Fruit fly (Drosophila melanogaster) whole organism, embryonic: ENCODE measurements around the gene pug.

ENCODE experiments used
- B-H1 ChIP-seq: fragments of 200-800 bp; sonication (Bioruptor generic); IDR thresholded peaks from 3 replicates; pipeline ENCODE4 v1.3.6; 2022; ENCODE audit warnings: missing biosample characterization, missing genetic modification characterization
- CG10565 ChIP-seq: fragments of 200-800 bp; sonication (Bioruptor generic); optimal IDR thresholded peaks from 3 replicates; lab custom pipeline; 2016; ENCODE audit warnings: missing biosample characterization, mild to moderate bottlenecking, missing genetic modification characterization
- CG11398 ChIP-seq: fragments of 200-800 bp; sonication (Bioruptor generic); optimal IDR thresholded peaks from 2 replicates; lab custom pipeline; 2016; ENCODE audit warnings: missing biosample characterization, missing genetic modification characterization
- CG11504 ChIP-seq: fragments of 200-800 bp; sonication (Bioruptor generic); optimal IDR thresholded peaks from 3 replicates; lab custom pipeline; 2019; ENCODE audit warnings: missing biosample characterization, mild to moderate bottlenecking, missing genetic modification characterization, moderate library complexity
- CG13296 ChIP-seq: fragments of 200-800 bp; sonication (Bioruptor generic); optimal IDR thresholded peaks from 3 replicates; lab custom pipeline; 2018; ENCODE audit warnings: missing biosample characterization, mild to moderate bottlenecking, missing genetic modification characterization
- CG13424 ChIP-seq: fragments of 200-800 bp; sonication (Bioruptor generic); optimal IDR thresholded peaks from 2 replicates; lab custom pipeline; 2019; ENCODE audit warnings: missing biosample characterization, mild to moderate bottlenecking, missing genetic modification characterization, moderate library complexity
- CG15073 ChIP-seq: fragments of 200-800 bp; sonication (Bioruptor generic); optimal IDR thresholded peaks from 2 replicates; lab custom pipeline; 2016; ENCODE audit warnings: missing biosample characterization, missing genetic modification characterization
- CG15269 ChIP-seq: fragments of 200-800 bp; sonication (Bioruptor generic); optimal IDR thresholded peaks from 2 replicates; lab custom pipeline; 2018; ENCODE audit warnings: missing biosample characterization, mild to moderate bottlenecking, missing genetic modification characterization, moderate library complexity
- CG1602 ChIP-seq: fragments of 200-800 bp; sonication (Bioruptor generic); optimal IDR thresholded peaks from 3 replicates; lab custom pipeline; 2016; ENCODE audit warnings: missing biosample characterization, missing genetic modification characterization
- CG1647 ChIP-seq: fragments of 200-800 bp; sonication (Bioruptor generic); optimal IDR thresholded peaks from 3 replicates; lab custom pipeline; 2016; ENCODE audit warnings: missing biosample characterization, missing genetic modification characterization
- CG17361 ChIP-seq: fragments of 200-800 bp; sonication (Bioruptor generic); IDR thresholded peaks from 3 replicates; pipeline ENCODE4 v1.3.6; 2022; ENCODE audit warnings: missing biosample characterization, missing genetic modification characterization
- CG2129 ChIP-seq: fragments of 200-800 bp; sonication (Bioruptor generic); IDR thresholded peaks from 2 replicates; pipeline ENCODE4 v1.3.6; 2022; ENCODE audit warnings: missing biosample characterization, missing genetic modification characterization; ENCODE audit not compliant: partially characterized antibody
- CG3065 ChIP-seq: fragments of 200-800 bp; sonication (Bioruptor generic); optimal IDR thresholded peaks from 2 replicates; lab custom pipeline; 2016; ENCODE audit warnings: missing biosample characterization, missing genetic modification characterization
- CG31224 ChIP-seq: fragments of 200-800 bp; sonication (Bioruptor generic); IDR thresholded peaks from 2 replicates; pipeline ENCODE4 v1.3.6; 2022; ENCODE audit warnings: missing biosample characterization, missing genetic modification characterization
- CG32532 ChIP-seq: fragments of 200-800 bp; sonication (Bioruptor generic); IDR thresholded peaks from 2 replicates; pipeline ENCODE4 v1.3.6; 2022; ENCODE audit warnings: missing biosample characterization, missing genetic modification characterization
- CG4282 ChIP-seq: fragments of 200-800 bp; sonication (Bioruptor generic); optimal IDR thresholded peaks from 2 replicates; lab custom pipeline; 2016; ENCODE audit warnings: missing biosample characterization, missing genetic modification characterization
- CG6683 ChIP-seq: fragments of 200-800 bp; sonication (Bioruptor generic); optimal IDR thresholded peaks from 2 replicates; lab custom pipeline; 2017; ENCODE audit warnings: missing biosample characterization, mild to moderate bottlenecking, missing genetic modification characterization, missing genetic modification reagents
- CG7839 ChIP-seq: fragments of 200-800 bp; sonication (Bioruptor generic); optimal IDR thresholded peaks from 3 replicates; lab custom pipeline; 2018; ENCODE audit warnings: missing biosample characterization, mild to moderate bottlenecking, missing genetic modification characterization, moderate library complexity
- CG8089 ChIP-seq: fragments of 200-800 bp; sonication (Bioruptor generic); optimal IDR thresholded peaks from 3 replicates; lab custom pipeline; 2016; ENCODE audit warnings: missing biosample characterization, missing genetic modification characterization
- Doc2 ChIP-seq: fragments of 200-800 bp; sonication (Bioruptor generic); IDR thresholded peaks from 2 replicates; pipeline ENCODE4 v1.3.6; 2022; ENCODE audit warnings: missing biosample characterization, missing genetic modification characterization
- Doc3 ChIP-seq: fragments of 200-800 bp; sonication (Bioruptor generic); IDR thresholded peaks from 3 replicates; pipeline ENCODE4 v1.3.6; 2022; ENCODE audit warnings: missing biosample characterization, missing genetic modification characterization; ENCODE audit not compliant: partially characterized antibody
- E2f1 ChIP-seq: fragments of 200-800 bp; sonication (Bioruptor generic); IDR thresholded peaks from 2 replicates; pipeline ENCODE4 v1.3.6; 2022; ENCODE audit warnings: missing biosample characterization, missing genetic modification characterization
- Elba2 ChIP-seq: fragments of 200-800 bp; sonication (Bioruptor generic); optimal IDR thresholded peaks from 3 replicates; lab custom pipeline; 2016; ENCODE audit warnings: missing biosample characterization, missing genetic modification characterization
- HLH3B ChIP-seq: fragments of 200-800 bp; sonication (Bioruptor generic); IDR thresholded peaks from 2 replicates; pipeline ENCODE4 v1.3.6; 2022; ENCODE audit warnings: missing biosample characterization, missing genetic modification characterization
- Hr39 ChIP-seq: fragments of >200 bp; optimal IDR thresholded peaks from 2 replicates; lab custom pipeline; 2017
- Mes4 ChIP-seq: fragments of 200-800 bp; sonication (Bioruptor generic); optimal IDR thresholded peaks from 2 replicates; lab custom pipeline; 2016; ENCODE audit warnings: missing biosample characterization, missing genetic modification characterization
- Ravus ChIP-seq: fragments of 200-800 bp; sonication (Bioruptor generic); IDR thresholded peaks from 2 replicates; pipeline ENCODE4 v1.3.6; 2022; ENCODE audit warnings: missing biosample characterization, missing genetic modification characterization
- Sox100B ChIP-seq: fragments of 200-800 bp; sonication (Bioruptor generic); optimal IDR thresholded peaks from 3 replicates; lab custom pipeline; 2018; ENCODE audit warnings: missing biosample characterization, mild to moderate bottlenecking, missing genetic modification characterization
- Sox102F ChIP-seq: fragments of 200-800 bp; sonication (Bioruptor generic); optimal IDR thresholded peaks from 2 replicates; lab custom pipeline; 2018; ENCODE audit warnings: missing biosample characterization, mild to moderate bottlenecking, missing genetic modification characterization, moderate library complexity
- Sry-δ ChIP-seq: fragments of 200-800 bp; sonication (Bioruptor generic); optimal IDR thresholded peaks from 2 replicates; lab custom pipeline; 2016; ENCODE audit warnings: missing biosample characterization, missing genetic modification characterization
- Stat92E ChIP-seq, 3 experiments: fragments of >200 bp in 2 of 3; fragments of 200-800 bp in 1 of 3; sonication (Bioruptor generic) in 1 of 3; optimal IDR thresholded peaks; 2 replicates each; lab custom pipeline; 2017 to 2019; ENCODE audit warnings: missing biosample characterization in 3 of 3, missing genetic modification characterization in 3 of 3, mild to moderate bottlenecking in 1 of 3, moderate library complexity in 1 of 3
- Tbp ChIP-seq: fragments of >200 bp; optimal IDR thresholded peaks from 2 replicates; lab custom pipeline; 2018; ENCODE audit warnings: missing biosample characterization, missing genetic modification characterization
- Usf ChIP-seq: fragments of 200-800 bp; sonication (Bioruptor generic); optimal IDR thresholded peaks from 2 replicates; lab custom pipeline; 2017; ENCODE audit warnings: missing genotype, missing biosample characterization, missing genetic modification characterization
- al ChIP-seq: fragments of 200-800 bp; sonication (Bioruptor generic); IDR thresholded peaks from 2 replicates; pipeline ENCODE4 v1.3.6; 2022; ENCODE audit warnings: missing biosample characterization, missing genetic modification characterization
- caup ChIP-seq: fragments of 200-800 bp; sonication (Bioruptor generic); optimal IDR thresholded peaks from 3 replicates; lab custom pipeline; 2017; ENCODE audit warnings: missing biosample characterization, mild to moderate bottlenecking, missing genetic modification characterization, moderate library complexity; ENCODE audit not compliant: severe bottlenecking
- chinmo ChIP-seq: fragments of 200-800 bp; sonication (Bioruptor generic); IDR thresholded peaks from 4 replicates; pipeline ENCODE4 v1.3.6; 2022; ENCODE audit warnings: missing biosample characterization, missing genetic modification characterization; ENCODE audit not compliant: partially characterized antibody
- chn ChIP-seq: fragments of 200-800 bp; sonication (Bioruptor generic); optimal IDR thresholded peaks from 2 replicates; lab custom pipeline; 2016; ENCODE audit warnings: missing biosample characterization, missing genetic modification characterization
- crc ChIP-seq: fragments of 200-800 bp; sonication (Bioruptor generic); optimal IDR thresholded peaks from 2 replicates; lab custom pipeline; 2016; ENCODE audit warnings: missing biosample characterization, missing genetic modification characterization
- dmrt99B ChIP-seq: fragments of 200-800 bp; sonication (Bioruptor generic); optimal IDR thresholded peaks from 2 replicates; lab custom pipeline; 2018; ENCODE audit warnings: missing biosample characterization, mild to moderate bottlenecking, missing genetic modification characterization, moderate library complexity
- eve ChIP-seq, 2 experiments: fragments of >200 bp; optimal IDR thresholded peaks; 2 replicates each; lab custom pipeline; 2017; ENCODE audit warnings: missing biosample characterization in 2 of 2, missing genetic modification characterization in 2 of 2
- fru ChIP-seq: fragments of >200 bp; optimal IDR thresholded peaks from 2 replicates; lab custom pipeline; 2017
- gro ChIP-seq: fragments of 200-800 bp; sonication (Bioruptor generic); optimal IDR thresholded peaks from 2 replicates; lab custom pipeline; 2016; ENCODE audit warnings: missing biosample characterization, missing genetic modification characterization
- hkb ChIP-seq, 2 experiments: fragments of 200-800 bp in 1 of 2; fragments of >200 bp in 1 of 2; sonication (Bioruptor generic) in 1 of 2; IDR thresholded peaks in 1 of 2; optimal IDR thresholded peaks in 1 of 2; 2 replicates each; pipeline versions ENCODE4 v1.3.6 to Lab custom; 2017 to 2022; ENCODE audit warnings: missing biosample characterization in 1 of 2, missing genetic modification characterization in 1 of 2
- kni ChIP-seq: fragments of 200-800 bp; sonication (Bioruptor generic); optimal IDR thresholded peaks from 3 replicates; lab custom pipeline; 2017; ENCODE audit warnings: mild to moderate bottlenecking, missing biosample characterization, missing genetic modification reagents, missing genetic modification characterization
- onecut ChIP-seq: fragments of 200-800 bp; sonication (Bioruptor generic); IDR thresholded peaks from 2 replicates; pipeline ENCODE4 v1.3.6; 2022; ENCODE audit warnings: missing biosample characterization, missing genetic modification characterization
- org-1 ChIP-seq: fragments of 200-800 bp; sonication (Bioruptor generic); optimal IDR thresholded peaks from 2 replicates; lab custom pipeline; 2017; ENCODE audit warnings: missing biosample characterization, missing genetic modification characterization
- salm ChIP-seq: fragments of 200-800 bp; sonication (Bioruptor generic); optimal IDR thresholded peaks from 2 replicates; lab custom pipeline; 2018; ENCODE audit warnings: missing biosample characterization, mild to moderate bottlenecking, missing genetic modification characterization
- scrt ChIP-seq: fragments of 200-800 bp; sonication (Bioruptor generic); optimal IDR thresholded peaks from 2 replicates; lab custom pipeline; 2018; ENCODE audit warnings: missing biosample characterization, mild to moderate bottlenecking, missing genetic modification characterization, moderate library complexity
- sob ChIP-seq: fragments of 200-800 bp; sonication (Bioruptor generic); IDR thresholded peaks from 2 replicates; pipeline ENCODE4 v1.3.6; 2022; ENCODE audit warnings: missing biosample characterization, missing genetic modification characterization
- tin ChIP-seq: fragments of 200-800 bp; sonication (Bioruptor generic); optimal IDR thresholded peaks from 3 replicates; lab custom pipeline; 2016; ENCODE audit warnings: missing biosample characterization, missing genetic modification characterization
- toy ChIP-seq: fragments of 200-800 bp; sonication (Bioruptor generic); IDR thresholded peaks from 2 replicates; pipeline ENCODE4 v1.3.6; 2022; ENCODE audit warnings: missing biosample characterization, missing genetic modification characterization

The pug gene

dm6 chr3R:10664942-10665341, 31.4 kb upstream of the pug start (continued):
- TF ChIP-seq org-1 (peak; percentile 54), CG1647 (GFP tag; lab: Kevin White, UChicago) (no peak), CG17361 (GFP tag; lab: Robert Waterston, UW) (0 out of 3 replicates have a peak, but pooled peaks have one; percentile 48), CG11398 (GFP tag; lab: Kevin White, UChicago) (peak; percentile 42), CG11504 (tag; lab: Kevin White, UChicago) (peak; percentile 58), Sox102F (GFP tag; lab: Kevin White, UChicago) (peak; percentile 33), CG13424 (tag; lab: Kevin White, UChicago) (peak; percentile 58), Tbp (GFP tag; lab: Kevin White, UChicago) (no peak), Elba2 (no peak), CG15073 (GFP tag; lab: Kevin White, UChicago) (no peak), CG31224 (GFP tag; lab: Robert Waterston, UW) (0 out of 2 replicates have a peak, but pooled peaks have one; percentile 35), salm (peak; percentile 13), CG32532 (GFP tag; lab: Robert Waterston, UW) (peak; percentile 53; the same call in 1 of the 2 replicates), chn (GFP tag; lab: Kevin White, UChicago) (peak; percentile 67), CG7839 (peak; percentile 32), Sry-δ (peak; percentile 1), CG15269 (tag; lab: Kevin White, UChicago) (peak; percentile 44), CG8089 (GFP tag; lab: Kevin White, UChicago) (peak; percentile 48), kni (GFP tag; lab: Kevin White, UChicago) (peak; percentile 65), CG3065 (GFP tag; lab: Kevin White, UChicago) (peak; percentile 68), CG6683 (GFP tag; lab: Kevin White, UChicago) (no peak), Hr39 (lab: Kevin White, UChicago) (no peak), crc (GFP tag; lab: Kevin White, UChicago) (no peak), scrt (peak; percentile 56), CG4282 (no peak), CG13296 (peak; percentile 36), CG10565 (GFP tag; lab: Kevin White, UChicago) (no peak), Mes4 (GFP tag; lab: Kevin White, UChicago) (peak; percentile 60), al (GFP tag; lab: Robert Waterston, UW) (no peak), onecut (GFP tag; lab: Robert Waterston, UW) (peak; percentile 91), Ravus (GFP tag; lab: Robert Waterston, UW) (no peak), Stat92E (GFP tag; optimal IDR thresholded peaks at IDR 0.05; lab: Kevin White, UChicago) (no peak), hkb (optimal IDR thresholded peaks at IDR 0.05; lab: Kevin White, UChicago) (no peak), hkb (GFP tag; IDR thresholded peaks at IDR 0.05; lab: Robert Waterston, UW) (peak; percentile 72), Usf (no peak), toy (GFP tag; lab: Robert Waterston, UW) (no peak), B-H1 (no peak; the same call in 2 of the 3 replicates), E2f1 (GFP tag; lab: Robert Waterston, UW) (no peak), sob (GFP tag; lab: Robert Waterston, UW) (peak; percentile 63), CG1602 (no peak), caup (GFP tag; lab: Kevin White, UChicago) (peak; percentile 56), eve (GFP tag; optimal IDR thresholded peaks at IDR 0.05; lab: Kevin White, UChicago) (peak in 1 of 2 experiments; percentile 77), Doc3 (GFP tag; lab: Robert Waterston, UW) (no peak), tin (GFP tag; lab: Kevin White, UChicago) (peak; percentile 32), HLH3B (GFP tag; lab: Robert Waterston, UW) (peak; percentile 49; the same call in 1 of the 2 replicates), chinmo (GFP tag; lab: Robert Waterston, UW) (peak; percentile 98), Doc2 (no peak), Sox100B (GFP tag; lab: Kevin White, UChicago) (peak; percentile 45), CG2129 (GFP tag; lab: Robert Waterston, UW) (no peak), gro (GFP tag; lab: Kevin White, UChicago) (no peak), dmrt99B (tag; lab: Kevin White, UChicago) (peak; percentile 51), fru (no peak)
